Worm (Caenorhabditis elegans) whole organism, mixed stage, embryonic: ENCODE data around the gene his-2.

Experiments used
- M03D4.4 ChIP-seq: sonication (generic microtip); optimal IDR thresholded peaks from 2 replicates; lab custom pipeline; 2017; ENCODE audit warnings: mild to moderate bottlenecking, missing genetic modification characterization, missing compliant biosample characterization
- bed-3 ChIP-seq: fragments of 200-800 bp; sonication (Bioruptor generic); optimal IDR thresholded peaks from 3 replicates; lab custom pipeline; 2018; ENCODE audit warnings: mild to moderate bottlenecking, missing genetic modification characterization, moderate library complexity, missing compliant biosample characterization
- ceh-39 ChIP-seq: fragments of 150-350 bp; optimal IDR thresholded peaks from 2 replicates; lab custom pipeline; 2014; ENCODE audit warnings: missing biosample characterization, missing genetic modification characterization
- ceh-43 ChIP-seq: fragments of 200-800 bp; sonication (Bioruptor generic); optimal IDR thresholded peaks from 2 replicates; lab custom pipeline; 2018; ENCODE audit warnings: mild to moderate bottlenecking, missing genetic modification characterization, moderate library complexity, missing compliant biosample characterization
- ceh-83 ChIP-seq: fragments of 200-800 bp; sonication (Bioruptor generic); optimal IDR thresholded peaks from 2 replicates; lab custom pipeline; 2018; ENCODE audit warnings: mild to moderate bottlenecking, missing genetic modification characterization, missing compliant biosample characterization
- cnd-1 ChIP-seq: fragments of 200-800 bp; sonication (Bioruptor generic); optimal IDR thresholded peaks from 2 replicates; lab custom pipeline; 2018; ENCODE audit warnings: mild to moderate bottlenecking, missing genetic modification characterization, missing compliant biosample characterization
- drap-1 ChIP-seq: fragments of 200-800 bp; sonication (Bioruptor generic); optimal IDR thresholded peaks from 3 replicates; lab custom pipeline; 2018; ENCODE audit warnings: mild to moderate bottlenecking, missing genetic modification characterization, missing compliant biosample characterization
- elt-1 ChIP-seq: sonication (generic microtip); optimal IDR thresholded peaks from 2 replicates; lab custom pipeline; 2017; ENCODE audit warnings: missing genetic modification characterization, mild to moderate bottlenecking, missing compliant biosample characterization, antibody characterized with exemption, moderate library complexity, borderline replicate concordance; ENCODE audit not compliant: insufficient read depth
- elt-3 ChIP-seq: fragments of 150-350 bp; optimal IDR thresholded peaks from 2 replicates; lab custom pipeline; 2014; ENCODE audit warnings: missing biosample characterization, missing genetic modification characterization
- flh-1 ChIP-seq: fragments of 200-800 bp; sonication (Bioruptor generic); optimal IDR thresholded peaks from 2 replicates; lab custom pipeline; 2018; ENCODE audit warnings: mild to moderate bottlenecking, missing genetic modification characterization, moderate library complexity, missing compliant biosample characterization
- ham-2 ChIP-seq: fragments of 200-800 bp; sonication (Bioruptor generic); optimal IDR thresholded peaks from 2 replicates; lab custom pipeline; 2018; ENCODE audit warnings: mild to moderate bottlenecking, missing genetic modification characterization, missing compliant biosample characterization
- hlh-1 ChIP-seq: fragments of 150-350 bp; optimal IDR thresholded peaks from 2 replicates; lab custom pipeline; 2014; ENCODE audit warnings: missing biosample characterization, missing genetic modification reagents, missing genetic modification characterization
- lin-13 ChIP-seq: fragments of 150-350 bp; optimal IDR thresholded peaks from 2 replicates; lab custom pipeline; 2014; ENCODE audit warnings: missing biosample characterization, missing genetic modification characterization
- lin-32 ChIP-seq: fragments of 200-800 bp; sonication (Bioruptor generic); optimal IDR thresholded peaks from 2 replicates; lab custom pipeline; 2018; ENCODE audit warnings: mild to moderate bottlenecking, missing genetic modification characterization, missing compliant biosample characterization
- lsy-2 ChIP-seq: fragments of 150-350 bp; optimal IDR thresholded peaks from 2 replicates; lab custom pipeline; 2014; ENCODE audit warnings: missing biosample characterization, missing genetic modification characterization
- mab-5 ChIP-seq: fragments of 150-350 bp; optimal IDR thresholded peaks from 2 replicates; lab custom pipeline; 2014; ENCODE audit warnings: missing biosample characterization, missing genetic modification characterization
- mep-1 ChIP-seq: fragments of 150-350 bp; optimal IDR thresholded peaks from 2 replicates; lab custom pipeline; 2017; ENCODE audit warnings: missing biosample characterization, missing genetic modification reagents, missing genetic modification characterization, inconsistent platforms
- mls-2 ChIP-seq: sonication (generic microtip); optimal IDR thresholded peaks from 2 replicates; lab custom pipeline; 2016; ENCODE audit warnings: mild to moderate bottlenecking, missing genetic modification characterization, moderate library complexity, missing compliant biosample characterization
- nhr-2 ChIP-seq: fragments of 150-350 bp; optimal IDR thresholded peaks from 2 replicates; lab custom pipeline; 2014; ENCODE audit warnings: missing biosample characterization, missing genetic modification characterization
- nhr-237 ChIP-seq: fragments of 150-350 bp; optimal IDR thresholded peaks from 2 replicates; lab custom pipeline; 2014; ENCODE audit warnings: missing biosample characterization, missing genetic modification characterization
- nhr-28 ChIP-seq: fragments of 150-350 bp; optimal IDR thresholded peaks from 2 replicates; lab custom pipeline; 2014; ENCODE audit warnings: missing biosample characterization, missing genetic modification characterization
- pha-4 ChIP-seq: fragments of 150-350 bp; optimal IDR thresholded peaks from 2 replicates; lab custom pipeline; 2018; ENCODE audit warnings: missing biosample characterization, missing genetic modification reagents, missing genetic modification characterization
- snpc-4 ChIP-seq: fragments of 150-350 bp; optimal IDR thresholded peaks from 2 replicates; lab custom pipeline; 2014; ENCODE audit warnings: missing biosample characterization, missing genetic modification characterization
- sptf-1 ChIP-seq: sonication (generic microtip); optimal IDR thresholded peaks from 2 replicates; lab custom pipeline; 2017; ENCODE audit warnings: mild to moderate bottlenecking, missing genetic modification characterization, moderate library complexity, missing compliant biosample characterization
- tbx-8 ChIP-seq: fragments of 200-800 bp; sonication (Bioruptor generic); optimal IDR thresholded peaks from 2 replicates; lab custom pipeline; 2018; ENCODE audit warnings: mild to moderate bottlenecking, missing genetic modification characterization, moderate library complexity, missing compliant biosample characterization
- unc-120 ChIP-seq: sonication (generic microtip); optimal IDR thresholded peaks from 2 replicates; lab custom pipeline; 2017; ENCODE audit warnings: missing genetic modification characterization, missing compliant biosample characterization; ENCODE audit not compliant: poor library complexity, severe bottlenecking
- unc-39 ChIP-seq: fragments of 150-350 bp; optimal IDR thresholded peaks from 2 replicates; lab custom pipeline; 2014; ENCODE audit warnings: missing biosample characterization, missing genetic modification characterization
- unc-62 ChIP-seq: fragments of 150-350 bp; optimal IDR thresholded peaks from 2 replicates; lab custom pipeline; 2014; ENCODE audit warnings: missing biosample characterization, missing genetic modification reagents, missing genetic modification characterization
- zip-8 ChIP-seq: fragments of 150-350 bp; optimal IDR thresholded peaks from 2 replicates; lab custom pipeline; 2014; ENCODE audit warnings: missing biosample characterization, missing genetic modification characterization
- ztf-11 ChIP-seq: fragments of 150-350 bp; optimal IDR thresholded peaks from 2 replicates; lab custom pipeline; 2014; ENCODE audit warnings: missing biosample characterization, missing genetic modification characterization

The his-2 gene

DNA sequence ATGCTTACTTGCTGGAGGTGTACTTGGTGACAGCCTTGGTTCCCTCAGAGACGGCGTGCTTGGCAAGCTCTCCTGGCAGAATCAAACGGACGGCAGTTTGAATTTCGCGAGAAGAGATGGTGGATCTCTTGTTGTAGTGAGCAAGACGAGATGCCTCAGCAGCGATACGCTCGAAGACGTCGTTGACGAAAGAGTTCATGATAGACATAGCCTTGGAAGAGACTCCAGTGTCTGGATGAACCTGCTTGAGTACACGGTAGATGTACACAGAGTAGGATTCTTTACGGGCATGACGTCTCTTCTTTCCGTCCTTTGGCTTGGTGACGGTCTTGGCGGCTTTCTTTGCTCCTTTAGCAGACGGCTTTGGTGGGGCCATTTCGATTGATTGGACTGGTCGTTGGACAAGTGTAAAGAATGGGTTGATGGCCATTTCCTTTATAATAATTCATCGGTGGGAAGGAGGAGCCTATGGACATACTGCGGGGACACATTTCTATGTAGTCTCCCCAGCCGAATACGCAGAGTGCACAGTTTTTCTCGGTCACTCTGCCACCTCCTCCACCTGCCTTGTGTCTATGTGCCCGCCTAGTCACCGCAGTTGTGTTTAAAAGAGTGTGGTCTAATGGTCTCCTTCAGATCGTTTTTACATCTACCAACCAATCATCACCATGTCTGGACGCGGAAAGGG, 1.8 kb downstream of the his-2 start, which contains the start of the genes his-4 and his-3:
Gene his-4 (minus strand): TSS at position 376 of the 688 bp plus-strand sequence.
Gene his-3 (plus strand): TSS at position 669 of the 688 bp plus-strand sequence.
- TF ChIP-seq ceh-39 (tag; lab: Kevin White, UChicago) (peak; percentile 86), pha-4 (tag; lab: Kevin White, UChicago) (peak; percentile 87), lsy-2 (tag; lab: Kevin White, UChicago) (peak; percentile 43), unc-62 (GFP tag; lab: Kevin White, UChicago) (peak; percentile 13), ztf-11 (peak; percentile 94), mep-1 (tag; lab: Kevin White, UChicago) (peak; percentile 57), drap-1 (peak; percentile 81), M03D4.4 (tag; lab: Kevin White, UChicago) (peak; percentile 26), nhr-2 (tag; lab: Kevin White, UChicago) (peak; percentile 62), lin-13 (peak; percentile 96), sptf-1 (peak; percentile 24), cnd-1 (tag; lab: Kevin White, UChicago) (peak; percentile 86), zip-8 (tag; lab: Kevin White, UChicago) (peak; percentile 32)

DNA sequence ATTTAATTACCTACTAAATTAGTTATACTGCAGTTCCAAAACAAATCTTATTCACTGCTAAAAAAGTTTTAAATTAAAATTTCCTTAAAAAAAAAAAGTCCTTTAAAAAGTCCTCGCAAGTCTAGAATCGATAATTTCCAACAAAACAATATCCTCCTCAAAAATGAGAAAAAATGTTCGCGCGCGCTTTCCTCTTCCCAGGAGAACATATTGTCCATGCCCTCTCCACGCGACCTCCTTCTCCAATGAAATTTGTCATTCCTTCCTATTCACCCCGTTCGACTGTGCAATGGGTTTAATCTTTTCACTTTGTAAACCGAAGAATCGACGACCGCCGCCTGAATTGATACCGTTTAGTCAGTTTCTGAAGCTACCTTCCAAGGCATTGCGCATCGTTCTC, 5.9 kb downstream of the his-2 start, which contains the start of gene T10C6.10:
Gene T10C6.10 (plus strand): TSS at position 248 of the 400 bp plus-strand sequence.
- TF ChIP-seq cnd-1 (tag; lab: Kevin White, UChicago) (no peak), zip-8 (tag; lab: Kevin White, UChicago) (no peak), pha-4 (tag; lab: Kevin White, UChicago) (no peak), ceh-83 (GFP tag; lab: Kevin White, UChicago) (no peak), ceh-39 (tag; lab: Kevin White, UChicago) (no peak), snpc-4 (tag; lab: Kevin White, UChicago) (no peak), unc-120 (tag; lab: Kevin White, UChicago) (no peak), flh-1 (GFP tag; lab: Kevin White, UChicago) (no peak), unc-62 (GFP tag; lab: Kevin White, UChicago) (no peak), hlh-1 (tag; lab: Kevin White, UChicago) (no peak), tbx-8 (GFP tag; lab: Kevin White, UChicago) (no peak), elt-3 (tag; lab: Kevin White, UChicago) (no peak), ham-2 (GFP tag; lab: Kevin White, UChicago) (no peak), M03D4.4 (tag; lab: Kevin White, UChicago) (no peak), lin-13 (no peak), ceh-43 (GFP tag; lab: Kevin White, UChicago) (no peak), elt-1 (tag; lab: Kevin White, UChicago) (no peak), nhr-28 (no peak)

DNA sequence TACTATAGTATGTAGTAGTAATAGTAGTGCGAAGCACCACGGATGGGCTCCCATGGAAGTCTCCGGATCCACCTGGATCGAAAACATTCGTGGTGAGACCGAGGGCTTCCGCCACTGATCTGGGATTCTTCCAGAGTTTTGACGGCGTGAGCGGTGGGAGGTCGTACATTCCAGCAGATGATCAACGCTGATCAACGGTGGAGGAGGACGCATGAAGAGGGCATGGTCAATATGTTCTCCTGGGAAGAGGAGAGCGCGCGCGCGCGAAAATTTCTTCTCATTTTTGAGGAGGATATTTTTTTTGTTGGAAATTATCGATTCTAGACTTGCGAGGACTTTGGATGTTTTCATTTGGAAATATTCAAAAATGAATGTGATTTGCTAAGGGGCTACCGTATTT, 8.6 kb downstream of the his-2 start:
- TF ChIP-seq ceh-39 (tag; lab: Kevin White, UChicago) = no peak
- TF ChIP-seq unc-62 (GFP tag; lab: Kevin White, UChicago) = no peak
- no peak for TF ChIP-seq ztf-11
- no peak for TF ChIP-seq unc-39 (tag; lab: Kevin White, UChicago)

DNA sequence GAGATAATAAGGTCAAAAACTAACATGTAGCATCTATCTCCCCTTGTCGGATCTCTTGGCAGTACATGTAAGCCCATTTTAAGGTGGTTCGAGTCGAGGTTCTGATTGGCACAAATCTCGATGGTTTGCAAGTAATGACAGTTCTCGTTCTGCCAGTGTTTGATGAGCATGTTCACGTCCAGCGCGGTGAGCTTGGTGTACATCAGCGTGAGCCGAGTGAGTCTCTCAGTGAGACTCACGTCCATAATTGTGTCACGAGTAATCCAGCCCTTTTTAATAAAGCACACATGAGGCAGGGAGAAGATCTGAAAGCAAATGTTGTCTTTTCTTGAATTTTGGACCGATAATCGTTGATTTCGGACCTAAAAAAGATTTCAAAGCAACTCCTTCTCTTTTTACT, 9.3 kb downstream of the his-2 start, which contains the start of gene T10C6.16:
Gene T10C6.16 (minus strand): TSS at position 245 of the 400 bp plus-strand sequence.
- TF ChIP-seq lin-32 (GFP tag; lab: Kevin White, UChicago) (no peak), hlh-1 (tag; lab: Kevin White, UChicago) (no peak), nhr-2 (tag; lab: Kevin White, UChicago) (no peak), nhr-237 (tag; lab: Kevin White, UChicago) (no peak), bed-3 (GFP tag; lab: Kevin White, UChicago) (no peak), elt-3 (tag; lab: Kevin White, UChicago) (no peak)
- TF ChIP-seq, all 35 proteins: peak for 0

DNA sequence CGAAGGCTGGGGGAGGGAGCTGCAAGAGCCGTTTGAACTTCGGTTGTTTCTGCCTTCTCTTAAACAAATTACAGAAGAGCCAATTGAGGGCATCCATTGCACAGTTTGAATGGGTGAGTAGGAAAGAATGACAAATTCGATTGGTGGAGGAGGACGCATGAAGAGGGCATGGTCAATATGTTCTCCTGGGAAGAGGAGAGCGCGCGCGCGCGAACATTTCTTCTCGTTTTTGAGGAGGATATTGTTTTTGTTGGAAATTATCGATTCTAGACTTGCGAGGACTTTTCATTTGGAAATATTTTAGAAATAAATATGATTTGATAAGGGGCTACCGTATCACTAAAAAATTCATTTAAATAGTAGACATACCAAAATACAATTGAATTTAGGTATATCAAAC, 10.5 kb downstream of the his-2 start, which contains the start of gene T10C6.7:
Gene T10C6.7 (minus strand): TSS at position 143 of the 400 bp plus-strand sequence.
- TF ChIP-seq ceh-43 (GFP tag; lab: Kevin White, UChicago) = no peak
- no peak for TF ChIP-seq unc-39 (tag; lab: Kevin White, UChicago)
- no peak for TF ChIP-seq zip-8 (tag; lab: Kevin White, UChicago)
- no peak for TF ChIP-seq lin-32 (GFP tag; lab: Kevin White, UChicago)
- TF ChIP-seq mls-2 (tag; lab: Kevin White, UChicago) = no peak
- TF ChIP-seq ceh-39 (tag; lab: Kevin White, UChicago) = no peak
- TF ChIP-seq drap-1 = no peak
- no peak for TF ChIP-seq unc-120 (tag; lab: Kevin White, UChicago)
- TF ChIP-seq mab-5 (tag; lab: Kevin White, UChicago) = no peak
- TF ChIP-seq lin-13 = no peak
- no peak for TF ChIP-seq mep-1 (tag; lab: Kevin White, UChicago)
- TF ChIP-seq ham-2 (GFP tag; lab: Kevin White, UChicago) = no peak
- TF ChIP-seq elt-1 (tag; lab: Kevin White, UChicago) = no peak
- TF ChIP-seq hlh-1 (tag; lab: Kevin White, UChicago) = no peak
- TF ChIP-seq snpc-4 (tag; lab: Kevin White, UChicago) = no peak
- TF ChIP-seq pha-4 (tag; lab: Kevin White, UChicago) = no peak
- TF ChIP-seq ceh-83 (GFP tag; lab: Kevin White, UChicago) = no peak
